Worm (Caenorhabditis elegans) whole organism, young adult: ENCODE results near the gene Y48E1B.17.

ENCODE experiments used
- B0035.1 ChIP-seq: sonication (generic microtip); optimal IDR thresholded peaks from 2 replicates; lab custom pipeline; 2016; ENCODE audit warnings: missing genetic modification characterization, mild to moderate bottlenecking, missing compliant biosample characterization, missing genotype, missing genetic modification reagents
- B0261.1 ChIP-seq: sonication (generic microtip); optimal IDR thresholded peaks from 2 replicates; lab custom pipeline; 2016; ENCODE audit warnings: mild to moderate bottlenecking, missing genetic modification characterization, moderate library complexity, missing compliant biosample characterization
- B0336.3 ChIP-seq: fragments of 200-800 bp; sonication (Bioruptor generic); IDR thresholded peaks from 2 replicates; pipeline ENCODE4 v1.3.6; 2022; ENCODE audit warnings: missing genetic modification characterization, missing compliant biosample characterization
- C06A6.2 ChIP-seq: fragments of 200-800 bp; sonication (Bioruptor generic); conservative IDR thresholded peaks from 2 replicates; pipeline ENCODE4 v1.3.6; 2022; ENCODE audit warnings: missing genetic modification characterization, missing compliant biosample characterization
- F10E7.11 ChIP-seq: sonication (generic microtip); optimal IDR thresholded peaks from 2 replicates; lab custom pipeline; 2017; ENCODE audit warnings: mild to moderate bottlenecking, missing genetic modification characterization, moderate library complexity, missing compliant biosample characterization
- F33H1.4 ChIP-seq: fragments of 200-800 bp; sonication (Bioruptor generic); IDR thresholded peaks from 2 replicates; pipeline ENCODE4 v1.3.6; 2022; ENCODE audit warnings: missing genetic modification reagents, missing genetic modification characterization, missing compliant biosample characterization
- F37B4.10 ChIP-seq: fragments of 200-800 bp; sonication (Bioruptor generic); IDR thresholded peaks from 2 replicates; pipeline ENCODE4 v1.3.6; 2022; ENCODE audit warnings: missing genetic modification characterization, missing compliant biosample characterization
- F52B5.7 ChIP-seq: sonication (generic microtip); optimal IDR thresholded peaks from 2 replicates; lab custom pipeline; 2016; ENCODE audit warnings: mild to moderate bottlenecking, missing genetic modification characterization, missing compliant biosample characterization
- Y53F4B.3 ChIP-seq: fragments of 200-800 bp; sonication (Bioruptor generic); IDR thresholded peaks from 2 replicates; pipeline ENCODE4 v1.3.6; 2022; ENCODE audit warnings: missing genetic modification reagents, missing genetic modification characterization, missing compliant biosample characterization
- Y56A3A.18 ChIP-seq: fragments of 200-800 bp; sonication (Bioruptor generic); IDR thresholded peaks from 2 replicates; pipeline ENCODE4 v1.3.6; 2022; ENCODE audit warnings: missing genetic modification reagents, missing genetic modification characterization, missing compliant biosample characterization
- Y67H2A.10 ChIP-seq: fragments of 200-800 bp; sonication (Bioruptor generic); conservative IDR thresholded peaks from 2 replicates; pipeline ENCODE4 v1.3.6; 2022; ENCODE audit warnings: missing genetic modification reagents, missing genetic modification characterization, missing compliant biosample characterization
- Y79H2A.3 ChIP-seq: fragments of 200-800 bp; sonication (Bioruptor generic); conservative IDR thresholded peaks from 2 replicates; pipeline ENCODE4 v1.3.6; 2022; ENCODE audit warnings: missing genetic modification reagents, missing genetic modification characterization, missing compliant biosample characterization
- akir-1 ChIP-seq: fragments of 200-800 bp; sonication (Bioruptor generic); optimal IDR thresholded peaks from 2 replicates; lab custom pipeline; 2018; ENCODE audit warnings: mild to moderate bottlenecking, missing genetic modification characterization, moderate library complexity, missing compliant biosample characterization
- attf-3 ChIP-seq: fragments of 200-800 bp; sonication (Bioruptor generic); conservative IDR thresholded peaks from 2 replicates; pipeline ENCODE4 v1.3.6; 2022; ENCODE audit warnings: missing genetic modification reagents, missing genetic modification characterization, missing compliant biosample characterization
- attf-6 ChIP-seq: fragments of 200-800 bp; sonication (Bioruptor generic); IDR thresholded peaks from 2 replicates; pipeline ENCODE4 v1.3.6; 2022; ENCODE audit warnings: missing genetic modification reagents, missing genetic modification characterization, missing compliant biosample characterization
- ceh-40 ChIP-seq: fragments of 200-800 bp; sonication (Bioruptor generic); IDR thresholded peaks from 2 replicates; pipeline ENCODE4 v1.3.6; 2022; ENCODE audit warnings: missing genetic modification characterization, missing compliant biosample characterization
- ceh-79 ChIP-seq: sonication (generic microtip); optimal IDR thresholded peaks from 2 replicates; lab custom pipeline; 2017; ENCODE audit warnings: mild to moderate bottlenecking, missing genetic modification characterization, missing compliant biosample characterization
- ceh-91 ChIP-seq: fragments of 200-800 bp; sonication (Bioruptor generic); IDR thresholded peaks from 2 replicates; pipeline ENCODE4 v1.3.6; 2022; ENCODE audit warnings: missing genetic modification reagents, missing genetic modification characterization, missing compliant biosample characterization
- chd-7 ChIP-seq: sonication (generic microtip); optimal IDR thresholded peaks from 2 replicates; lab custom pipeline; 2016; ENCODE audit warnings: mild to moderate bottlenecking, missing genetic modification characterization, moderate library complexity, missing compliant biosample characterization
- dpff-1 ChIP-seq: sonication (generic microtip); optimal IDR thresholded peaks from 2 replicates; lab custom pipeline; 2017; ENCODE audit warnings: mild to moderate bottlenecking, missing genetic modification characterization, missing compliant biosample characterization
- dpl-1 ChIP-seq: fragments of 150-350 bp; optimal IDR thresholded peaks from 2 replicates; lab custom pipeline; 2014; ENCODE audit warnings: missing biosample characterization, missing genetic modification reagents, missing genetic modification characterization
- efl-1 ChIP-seq: fragments of 150-350 bp; optimal IDR thresholded peaks from 2 replicates; lab custom pipeline; 2014; ENCODE audit warnings: missing biosample characterization, missing genetic modification reagents, missing genetic modification characterization
- egl-18 ChIP-seq: fragments of 200-800 bp; sonication (Bioruptor generic); IDR thresholded peaks from 2 replicates; pipeline ENCODE4 v1.3.6; 2022; ENCODE audit warnings: missing genetic modification reagents, missing genetic modification characterization, missing compliant biosample characterization
- egl-44 ChIP-seq: fragments of 200-800 bp; sonication (Bioruptor generic); IDR thresholded peaks from 2 replicates; pipeline ENCODE4 v1.3.6; 2022; ENCODE audit warnings: missing genetic modification reagents, missing genetic modification characterization, missing compliant biosample characterization
- egrh-3 ChIP-seq: fragments of 200-800 bp; sonication (Bioruptor generic); IDR thresholded peaks from 2 replicates; pipeline ENCODE4 v1.3.6; 2022; ENCODE audit warnings: missing genetic modification reagents, missing genetic modification characterization, missing compliant biosample characterization
- ets-4 ChIP-seq: fragments of 200-800 bp; sonication (Bioruptor generic); optimal IDR thresholded peaks from 2 replicates; lab custom pipeline; 2018; ENCODE audit warnings: mild to moderate bottlenecking, missing genetic modification characterization, missing compliant biosample characterization
- him-1 ChIP-seq: sonication (generic microtip); optimal IDR thresholded peaks from 2 replicates; lab custom pipeline; 2016; ENCODE audit warnings: missing genotype, missing genetic modification reagents, missing genetic modification characterization, missing compliant biosample characterization
- hlh-12 ChIP-seq: sonication (generic microtip); optimal IDR thresholded peaks from 2 replicates; lab custom pipeline; 2016; ENCODE audit warnings: missing genetic modification characterization, missing compliant biosample characterization
- hlh-26 ChIP-seq: fragments of 200-800 bp; sonication (Bioruptor generic); conservative IDR thresholded peaks from 2 replicates; pipeline ENCODE4 v1.3.6; 2022; ENCODE audit warnings: missing genetic modification reagents, missing genetic modification characterization, missing compliant biosample characterization
- hrde-1 ChIP-seq: sonication (generic microtip); optimal IDR thresholded peaks from 2 replicates; lab custom pipeline; 2016; ENCODE audit warnings: missing genetic modification characterization, mild to moderate bottlenecking, missing compliant biosample characterization, moderate library complexity, missing genotype, missing genetic modification reagents, borderline replicate concordance
- hsf-1 ChIP-seq: fragments of 200-800 bp; sonication (Bioruptor generic); IDR thresholded peaks from 2 replicates; pipeline ENCODE4 v1.3.6; 2022; ENCODE audit warnings: missing genetic modification reagents, missing genetic modification characterization, missing compliant biosample characterization
- let-526 ChIP-seq: fragments of 200-800 bp; sonication (Bioruptor generic); IDR thresholded peaks from 2 replicates; pipeline ENCODE4 v1.3.6; 2022; ENCODE audit warnings: missing genetic modification reagents, missing genetic modification characterization, missing compliant biosample characterization
- lin-26 ChIP-seq: fragments of 200-800 bp; sonication (Bioruptor generic); IDR thresholded peaks from 2 replicates; pipeline ENCODE4 v1.3.6; 2022; ENCODE audit warnings: missing genetic modification reagents, missing genetic modification characterization, missing compliant biosample characterization
- lin-35 ChIP-seq, 3 experiments: fragments of 150-350 bp in 2 of 3; sonication (generic microtip) in 1 of 3; optimal IDR thresholded peaks; 2 replicates each; lab custom pipeline; 2014 to 2018; ENCODE audit warnings: missing biosample characterization in 3 of 3, missing genetic modification characterization in 3 of 3, missing genetic modification reagents in 3 of 3
- lin-40 ChIP-seq: sonication (generic microtip); optimal IDR thresholded peaks from 2 replicates; lab custom pipeline; 2016; ENCODE audit warnings: missing genetic modification characterization, mild to moderate bottlenecking, missing compliant biosample characterization, missing genotype, missing genetic modification reagents
- madf-10 ChIP-seq: sonication (generic microtip); optimal IDR thresholded peaks from 2 replicates; lab custom pipeline; 2016; ENCODE audit warnings: mild to moderate bottlenecking, missing genetic modification characterization, missing compliant biosample characterization
- madf-3 ChIP-seq: fragments of 200-800 bp; sonication (Bioruptor generic); IDR thresholded peaks from 2 replicates; pipeline ENCODE4 v1.3.6; 2022; ENCODE audit warnings: missing genetic modification reagents, missing genetic modification characterization, missing compliant biosample characterization
- mes-4 ChIP-seq: sonication (generic microtip); optimal IDR thresholded peaks from 2 replicates; lab custom pipeline; 2016; ENCODE audit warnings: missing genotype, missing genetic modification characterization, missing compliant biosample characterization
- nfyb-1 ChIP-seq: fragments of 200-800 bp; sonication (Bioruptor generic); IDR thresholded peaks from 2 replicates; pipeline ENCODE4 v1.3.6; 2022; ENCODE audit warnings: missing genetic modification reagents, missing genetic modification characterization, missing compliant biosample characterization
- nhr-27 ChIP-seq: fragments of 200-800 bp; sonication (Bioruptor generic); optimal IDR thresholded peaks from 2 replicates; lab custom pipeline; 2018; ENCODE audit warnings: mild to moderate bottlenecking, missing genetic modification characterization, moderate library complexity, missing compliant biosample characterization
- nhr-80 ChIP-seq: sonication (generic microtip); optimal IDR thresholded peaks from 2 replicates; lab custom pipeline; 2016; ENCODE audit warnings: missing genetic modification characterization, missing compliant biosample characterization
- nhr-90 ChIP-seq: sonication (generic microtip); optimal IDR thresholded peaks from 2 replicates; lab custom pipeline; 2016; ENCODE audit warnings: missing genotype, mild to moderate bottlenecking, missing genetic modification characterization, missing compliant biosample characterization
- pha-4 ChIP-seq: fragments of 150-350 bp; sonication (generic microtip); optimal IDR thresholded peaks from 2 replicates; lab custom pipeline; 2014; ENCODE audit warnings: missing biosample characterization, missing genetic modification reagents, missing genetic modification characterization
- rcor-1 ChIP-seq: fragments of 200-800 bp; sonication (Bioruptor generic); IDR thresholded peaks from 2 replicates; pipeline ENCODE4 v1.3.6; 2022; ENCODE audit warnings: missing genetic modification reagents, missing genetic modification characterization, missing compliant biosample characterization
- repo-1 ChIP-seq: sonication (generic microtip); optimal IDR thresholded peaks from 2 replicates; lab custom pipeline; 2017; ENCODE audit warnings: mild to moderate bottlenecking, missing genetic modification characterization, missing compliant biosample characterization
- snpc-1.3 ChIP-seq: sonication (generic microtip); optimal IDR thresholded peaks from 2 replicates; lab custom pipeline; 2017; ENCODE audit warnings: missing genetic modification characterization, mild to moderate bottlenecking, missing compliant biosample characterization, antibody characterized with exemption, moderate library complexity, missing genotype, missing genetic modification reagents; ENCODE audit not compliant: insufficient read depth
- snpc-3.4 ChIP-seq: sonication (generic microtip); optimal IDR thresholded peaks from 2 replicates; lab custom pipeline; 2017; ENCODE audit warnings: missing genetic modification characterization, mild to moderate bottlenecking, missing compliant biosample characterization, antibody characterized with exemption, moderate library complexity, missing genotype, missing genetic modification reagents
- tbp1 ChIP-seq: fragments of 200-800 bp; sonication (Bioruptor generic); optimal IDR thresholded peaks from 2 replicates; lab custom pipeline; 2018; ENCODE audit warnings: mild to moderate bottlenecking, missing genetic modification characterization, missing compliant biosample characterization
- ztf-26 ChIP-seq: sonication (generic microtip); optimal IDR thresholded peaks from 2 replicates; lab custom pipeline; 2017; ENCODE audit warnings: missing genetic modification characterization, missing compliant biosample characterization

Y48E1B.17 gene

DNA sequence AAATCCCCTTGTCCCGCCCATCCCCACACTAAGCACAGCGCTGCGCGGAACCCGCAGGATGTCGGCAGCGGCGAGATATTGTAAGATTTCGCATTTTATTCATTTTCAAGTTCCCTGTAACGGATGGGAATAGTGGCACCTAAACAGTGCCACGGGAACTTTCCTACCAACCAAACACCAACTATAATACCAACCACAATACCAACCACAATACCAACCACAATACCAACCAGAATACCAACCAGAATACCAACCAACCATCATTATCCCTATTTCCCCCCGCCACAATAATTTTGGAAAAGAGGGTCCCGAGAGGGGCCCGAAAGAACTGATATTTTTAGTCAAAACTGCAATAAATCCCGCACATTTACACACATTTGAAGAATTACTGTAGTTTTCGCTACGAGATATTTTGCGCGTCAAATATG is 18.9 kb downstream of the Y48E1B.17 start (continued):
- no peak for TF ChIP-seq B0261.1 (tag; lab: Kevin White, UChicago)
- TF ChIP-seq nfyb-1, result no peak; the same call in 1 of the 2 replicates
- TF ChIP-seq hlh-26 (GFP tag; lab: Robert Waterston, UW), result no peak
- TF ChIP-seq F37B4.10 (GFP tag; lab: Robert Waterston, UW), result no peak
- TF ChIP-seq efl-1 (GFP tag; lab: Kevin White, UChicago), result peak; percentile 30
- no peak for TF ChIP-seq madf-10 (tag; lab: Kevin White, UChicago)
- peak; percentile 76 for TF ChIP-seq tbp1 (GFP tag; lab: Kevin White, UChicago)
- no peak for TF ChIP-seq ztf-26 (tag; lab: Kevin White, UChicago)
- TF ChIP-seq F33H1.4 (GFP tag; lab: Robert Waterston, UW), result peak; percentile 60
- TF ChIP-seq him-1 (tag; lab: Kevin White, UChicago), result peak; percentile 99
- no peak for TF ChIP-seq akir-1 (GFP tag; lab: Kevin White, UChicago)
- no peak for TF ChIP-seq ceh-91 (GFP tag; lab: Robert Waterston, UW)
- TF ChIP-seq mes-4, result no peak
- no peak for TF ChIP-seq ets-4 (GFP tag; lab: Kevin White, UChicago)
- TF ChIP-seq nhr-27 (tag; lab: Kevin White, UChicago), result no peak
- peak; percentile 74 for TF ChIP-seq snpc-1.3 (tag; lab: Kevin White, UChicago)
- peak; percentile 97 for TF ChIP-seq snpc-3.4 (tag; lab: Kevin White, UChicago)
- TF ChIP-seq chd-7 (tag; lab: Kevin White, UChicago), result no peak
- 0 out of 2 replicates have a peak, but pooled peaks have one; percentile 42 for TF ChIP-seq let-526
- TF ChIP-seq B0035.1 (tag; lab: Kevin White, UChicago), result no peak
- TF ChIP-seq F10E7.11 (tag; lab: Kevin White, UChicago), result peak; percentile 29
- 0 out of 2 replicates have a peak, but pooled peaks have one; percentile 66 for TF ChIP-seq madf-3
- TF ChIP-seq nhr-90 (tag; lab: Kevin White, UChicago), result no peak
- no peak for TF ChIP-seq ceh-40 (GFP tag; lab: Robert Waterston, UW)
- no peak for TF ChIP-seq nhr-80 (tag; lab: Kevin White, UChicago)
- TF ChIP-seq Y53F4B.3 (GFP tag; lab: Robert Waterston, UW), result 0 out of 2 replicates have a peak, but pooled peaks have one; percentile 15
- no peak for TF ChIP-seq F52B5.7 (tag; lab: Kevin White, UChicago)
- TF ChIP-seq egl-44 (GFP tag; lab: Robert Waterston, UW), result no peak
- no peak for TF ChIP-seq lin-40 (tag; lab: Kevin White, UChicago)
- TF ChIP-seq B0336.3 (GFP tag; lab: Robert Waterston, UW), result peak; percentile 52; the same call in 1 of the 2 replicates
- TF ChIP-seq attf-6 (GFP tag; lab: Robert Waterston, UW), result peak; percentile 96
- TF ChIP-seq hlh-12 (tag; lab: Kevin White, UChicago), result no peak
- no peak for TF ChIP-seq Y67H2A.10 (GFP tag; lab: Robert Waterston, UW)
- TF ChIP-seq Y79H2A.3 (GFP tag; lab: Robert Waterston, UW), result peak; percentile 76
- no peak for TF ChIP-seq dpff-1
- no peak; the same call in none of the 2 replicates for TF ChIP-seq egrh-3 (GFP tag; lab: Robert Waterston, UW)
- no peak for TF ChIP-seq pha-4 (tag; lab: Kevin White, UChicago)

ce11 chrII:13521179-13521616 is 19.7 kb downstream of the Y48E1B.17 start:
- TF ChIP-seq Y67H2A.10 (GFP tag; lab: Robert Waterston, UW), result no peak
- TF ChIP-seq lin-26 (GFP tag; lab: Robert Waterston, UW), result peak; percentile 94
- TF ChIP-seq hrde-1 (tag; lab: Kevin White, UChicago), result peak; percentile 95
- peak; percentile 45 for TF ChIP-seq dpl-1 (GFP tag; lab: Kevin White, UChicago)
- TF ChIP-seq egl-18 (GFP tag; lab: Robert Waterston, UW), result no peak
- TF ChIP-seq rcor-1 (GFP tag; lab: Robert Waterston, UW), result peak; percentile 81
- peak; percentile 39; the same call in 1 of the 2 replicates for TF ChIP-seq hsf-1 (GFP tag; lab: Robert Waterston, UW)
- no peak for TF ChIP-seq C06A6.2
- no peak for TF ChIP-seq ceh-79 (tag; lab: Kevin White, UChicago)
- peak in 1 of 3 experiments; percentile 29 for TF ChIP-seq lin-35 (GFP tag; optimal IDR thresholded peaks at IDR 0.05; lab: Kevin White, UChicago)
- TF ChIP-seq Y56A3A.18 (GFP tag; lab: Robert Waterston, UW), result no peak
- no peak for TF ChIP-seq hlh-12 (tag; lab: Kevin White, UChicago)
- no peak for TF ChIP-seq repo-1 (tag; lab: Kevin White, UChicago)
- TF ChIP-seq attf-3, result peak; percentile 39; the same call in 1 of the 2 replicates
